Worm (Caenorhabditis elegans) whole organism, young adult: ENCODE measurements around the gene F18A11.5.

Source experiments
- B0035.1 ChIP-seq: sonication (generic microtip); optimal IDR thresholded peaks from 2 replicates; lab custom pipeline; 2016; ENCODE audit warnings: missing genetic modification characterization, mild to moderate bottlenecking, missing compliant biosample characterization, missing genotype, missing genetic modification reagents
- B0261.1 ChIP-seq: sonication (generic microtip); optimal IDR thresholded peaks from 2 replicates; lab custom pipeline; 2016; ENCODE audit warnings: mild to moderate bottlenecking, missing genetic modification characterization, moderate library complexity, missing compliant biosample characterization
- C06A6.2 ChIP-seq: fragments of 200-800 bp; sonication (Bioruptor generic); conservative IDR thresholded peaks from 2 replicates; pipeline ENCODE4 v1.3.6; 2022; ENCODE audit warnings: missing genetic modification characterization, missing compliant biosample characterization
- C17E4.6 ChIP-seq: fragments of 200-800 bp; sonication (Bioruptor generic); IDR thresholded peaks from 2 replicates; pipeline ENCODE4 v1.3.6; 2022; ENCODE audit warnings: missing genetic modification reagents, missing genetic modification characterization, missing compliant biosample characterization
- D2030.7 ChIP-seq: fragments of 200-800 bp; sonication (Bioruptor generic); IDR thresholded peaks from 2 replicates; pipeline ENCODE4 v1.3.6; 2022; ENCODE audit warnings: missing genetic modification reagents, missing genetic modification characterization, missing compliant biosample characterization
- F39B2.1 ChIP-seq: fragments of 200-800 bp; sonication (Bioruptor generic); IDR thresholded peaks from 2 replicates; pipeline ENCODE4 v1.3.6; 2022; ENCODE audit warnings: missing genetic modification reagents, missing genetic modification characterization, missing compliant biosample characterization
- F52B5.7 ChIP-seq: sonication (generic microtip); optimal IDR thresholded peaks from 2 replicates; lab custom pipeline; 2016; ENCODE audit warnings: mild to moderate bottlenecking, missing genetic modification characterization, missing compliant biosample characterization
- F57C9.4 ChIP-seq: sonication (generic microtip); optimal IDR thresholded peaks from 2 replicates; lab custom pipeline; 2017; ENCODE audit warnings: mild to moderate bottlenecking, missing genetic modification characterization, missing compliant biosample characterization
- Y53F4B.3 ChIP-seq: fragments of 200-800 bp; sonication (Bioruptor generic); IDR thresholded peaks from 2 replicates; pipeline ENCODE4 v1.3.6; 2022; ENCODE audit warnings: missing genetic modification reagents, missing genetic modification characterization, missing compliant biosample characterization
- Y56A3A.18 ChIP-seq: fragments of 200-800 bp; sonication (Bioruptor generic); IDR thresholded peaks from 2 replicates; pipeline ENCODE4 v1.3.6; 2022; ENCODE audit warnings: missing genetic modification reagents, missing genetic modification characterization, missing compliant biosample characterization
- ZK185.1 ChIP-seq: sonication (generic microtip); optimal IDR thresholded peaks from 2 replicates; lab custom pipeline; 2016; ENCODE audit warnings: mild to moderate bottlenecking, missing genetic modification characterization, missing compliant biosample characterization; ENCODE audit not compliant: poor library complexity, severe bottlenecking
- akir-1 ChIP-seq: fragments of 200-800 bp; sonication (Bioruptor generic); optimal IDR thresholded peaks from 2 replicates; lab custom pipeline; 2018; ENCODE audit warnings: mild to moderate bottlenecking, missing genetic modification characterization, moderate library complexity, missing compliant biosample characterization
- ama-1 ChIP-seq, 3 experiments: fragments of 150-350 bp in 1 of 3; sonication (generic microtip) in 2 of 3; optimal IDR thresholded peaks; 2 replicates each; lab custom pipeline; 2014 to 2018; ENCODE audit warnings: missing biosample characterization in 2 of 3, missing genetic modification characterization in 2 of 3, missing genetic modification reagents in 2 of 3
- atf-7 ChIP-seq: sonication (generic microtip); optimal IDR thresholded peaks from 2 replicates; lab custom pipeline; 2017; ENCODE audit warnings: mild to moderate bottlenecking, missing genetic modification characterization, missing compliant biosample characterization
- dpff-1 ChIP-seq: sonication (generic microtip); optimal IDR thresholded peaks from 2 replicates; lab custom pipeline; 2017; ENCODE audit warnings: mild to moderate bottlenecking, missing genetic modification characterization, missing compliant biosample characterization
- efl-1 ChIP-seq: fragments of 150-350 bp; optimal IDR thresholded peaks from 2 replicates; lab custom pipeline; 2014; ENCODE audit warnings: missing biosample characterization, missing genetic modification reagents, missing genetic modification characterization
- him-1 ChIP-seq: sonication (generic microtip); optimal IDR thresholded peaks from 2 replicates; lab custom pipeline; 2016; ENCODE audit warnings: missing genotype, missing genetic modification reagents, missing genetic modification characterization, missing compliant biosample characterization
- hlh-12 ChIP-seq: sonication (generic microtip); optimal IDR thresholded peaks from 2 replicates; lab custom pipeline; 2016; ENCODE audit warnings: missing genetic modification characterization, missing compliant biosample characterization
- let-607 ChIP-seq, 2 experiments: fragments of 200-800 bp in 1 of 2; sonication (Bioruptor generic) in 1 of 2; sonication (generic microtip) in 1 of 2; optimal IDR thresholded peaks; 2 replicates each; lab custom pipeline; 2016 to 2018; ENCODE audit warnings: mild to moderate bottlenecking in 2 of 2, missing compliant biosample characterization in 2 of 2, missing genetic modification characterization in 2 of 2, moderate library complexity in 2 of 2, missing genotype in 1 of 2
- lin-26 ChIP-seq: fragments of 200-800 bp; sonication (Bioruptor generic); IDR thresholded peaks from 2 replicates; pipeline ENCODE4 v1.3.6; 2022; ENCODE audit warnings: missing genetic modification reagents, missing genetic modification characterization, missing compliant biosample characterization
- mcd-1 ChIP-seq: fragments of 200-800 bp; sonication (Bioruptor generic); IDR thresholded peaks from 2 replicates; pipeline ENCODE4 v1.3.6; 2022; ENCODE audit warnings: missing genetic modification reagents, missing genetic modification characterization, missing compliant biosample characterization
- mxl-1 ChIP-seq: sonication (generic microtip); optimal IDR thresholded peaks from 2 replicates; lab custom pipeline; 2016; ENCODE audit warnings: missing genetic modification characterization, missing compliant biosample characterization
- nfya-2 ChIP-seq: fragments of 200-800 bp; sonication (Bioruptor generic); IDR thresholded peaks from 2 replicates; pipeline ENCODE4 v1.3.6; 2022; ENCODE audit warnings: missing genetic modification reagents, missing genetic modification characterization, missing compliant biosample characterization
- nhr-80 ChIP-seq: sonication (generic microtip); optimal IDR thresholded peaks from 2 replicates; lab custom pipeline; 2016; ENCODE audit warnings: missing genetic modification characterization, missing compliant biosample characterization
- rcor-1 ChIP-seq: fragments of 200-800 bp; sonication (Bioruptor generic); IDR thresholded peaks from 2 replicates; pipeline ENCODE4 v1.3.6; 2022; ENCODE audit warnings: missing genetic modification reagents, missing genetic modification characterization, missing compliant biosample characterization
- snpc-1.1 ChIP-seq: sonication (generic microtip); optimal IDR thresholded peaks from 2 replicates; lab custom pipeline; 2017; ENCODE audit warnings: missing genetic modification characterization, mild to moderate bottlenecking, missing compliant biosample characterization, antibody characterized with exemption, moderate library complexity, missing genotype, missing genetic modification reagents; ENCODE audit not compliant: insufficient read depth
- sptf-2 ChIP-seq: fragments of 200-800 bp; sonication (Bioruptor generic); optimal IDR thresholded peaks from 2 replicates; lab custom pipeline; 2018; ENCODE audit warnings: mild to moderate bottlenecking, missing genetic modification characterization, missing compliant biosample characterization
- unc-62 ChIP-seq: fragments of 150-350 bp; optimal IDR thresholded peaks from 2 replicates; lab custom pipeline; 2014; ENCODE audit warnings: missing biosample characterization, missing genetic modification reagents, missing genetic modification characterization
- ztf-25 ChIP-seq: fragments of 200-800 bp; sonication (Bioruptor generic); IDR thresholded peaks from 2 replicates; pipeline ENCODE4 v1.3.6; 2022; ENCODE audit warnings: missing genetic modification reagents, missing genetic modification characterization, missing compliant biosample characterization

Gene F18A11.5

DNA sequence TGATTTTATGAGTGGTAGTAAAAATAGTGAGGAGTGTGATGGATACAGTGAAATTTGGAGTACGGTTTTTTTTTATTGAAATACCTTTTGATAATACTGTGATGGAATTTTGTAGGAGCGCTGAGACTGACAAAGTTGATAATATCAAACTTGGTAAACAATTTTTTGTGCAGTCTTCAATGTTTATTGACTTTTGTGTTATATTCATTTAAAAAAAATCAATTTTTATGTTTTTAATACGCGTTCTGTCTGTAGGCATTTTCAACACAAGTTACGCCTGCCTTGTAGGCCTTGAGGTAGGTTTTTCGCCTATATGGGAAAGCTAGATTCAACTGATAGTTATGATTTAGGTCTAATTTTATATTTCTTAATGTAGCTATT is 9.2 kb downstream of the F18A11.5 start:
- no peak for TF ChIP-seq Y53F4B.3 (GFP tag; lab: Robert Waterston, UW)
- TF ChIP-seq B0035.1 = no peak
- no peak for TF ChIP-seq C17E4.6 (GFP tag; lab: Robert Waterston, UW)
- no peak for TF ChIP-seq atf-7 (tag; lab: Kevin White, UChicago)
- no peak for TF ChIP-seq C06A6.2
- TF ChIP-seq efl-1 (GFP tag; lab: Kevin White, UChicago) = no peak
- no peak for TF ChIP-seq F39B2.1 (GFP tag; lab: Robert Waterston, UW)
- TF ChIP-seq him-1 = no peak
- no peak for TF ChIP-seq F57C9.4 (tag; lab: Kevin White, UChicago)
- no peak for TF ChIP-seq dpff-1
- TF ChIP-seq mxl-1 (tag; lab: Kevin White, UChicago) = no peak
- TF ChIP-seq nfya-2 (GFP tag; lab: Robert Waterston, UW) = no peak
- no peak for TF ChIP-seq ama-1 (optimal IDR thresholded peaks at IDR 0.05; lab: Kevin White, UChicago)
- no peak for TF ChIP-seq ama-1 (GFP tag; optimal IDR thresholded peaks at IDR 0.05; lab: Kevin White, UChicago)
- no peak for TF ChIP-seq akir-1

DNA sequence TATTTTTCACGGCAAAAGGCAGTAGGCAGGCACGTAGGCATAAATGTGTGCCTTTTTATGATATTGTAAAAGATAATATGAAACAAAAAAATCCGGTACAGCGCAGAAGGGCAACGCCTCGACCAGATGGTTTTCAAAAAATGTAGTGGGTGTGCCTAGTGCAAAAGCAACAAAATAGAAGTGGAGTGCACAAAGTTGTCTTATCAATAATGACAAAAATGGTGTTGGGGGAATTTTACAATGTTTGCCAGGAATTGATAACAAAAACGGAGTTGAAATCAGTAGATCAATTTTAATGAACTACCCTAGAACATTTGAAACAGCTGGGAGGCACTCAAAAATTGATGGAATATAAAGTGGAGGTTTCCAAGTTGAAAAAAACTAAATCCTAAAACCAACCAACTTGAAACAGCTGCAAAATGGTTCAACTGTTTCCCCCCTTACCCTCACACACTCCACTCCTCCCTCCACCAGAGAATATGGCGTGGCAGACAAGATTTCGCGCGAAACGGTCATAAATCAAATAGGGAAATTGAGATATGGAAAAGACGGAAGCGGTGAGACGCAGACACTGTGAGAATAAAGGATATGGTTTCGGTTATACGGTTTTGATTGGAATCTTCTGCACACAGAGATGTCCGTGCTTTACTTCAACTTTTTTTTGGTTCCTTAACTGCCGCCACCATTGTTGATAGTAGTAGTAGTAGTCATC is 9.8 kb downstream of the F18A11.5 start:
- TF ChIP-seq Y56A3A.18 (GFP tag; lab: Robert Waterston, UW) (no peak), hlh-12 (tag; lab: Kevin White, UChicago) (no peak), nhr-80 (peak; percentile 52), mcd-1 (GFP tag; lab: Robert Waterston, UW) (no peak), rcor-1 (GFP tag; lab: Robert Waterston, UW) (no peak)

DNA sequence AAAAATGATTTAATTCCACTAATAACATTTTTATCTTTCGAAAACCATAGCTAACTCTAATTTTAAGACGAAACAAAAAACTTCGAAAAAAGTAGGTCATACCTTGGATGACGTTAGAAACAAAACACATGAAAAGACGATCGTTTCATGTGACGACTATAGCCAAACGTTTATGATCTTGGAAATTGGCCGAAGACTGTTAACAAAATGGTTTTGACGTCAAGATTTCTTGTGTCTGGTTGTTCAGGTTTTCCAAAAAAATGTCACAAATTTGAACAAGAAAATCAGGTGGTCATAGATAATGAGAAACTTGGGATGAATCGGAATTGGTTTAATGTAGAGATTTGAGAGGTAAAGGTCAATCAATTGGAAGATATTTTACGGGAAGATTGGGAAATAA is 10.8 kb downstream of the F18A11.5 start:
- no peak for TF ChIP-seq B0035.1
- no peak for TF ChIP-seq efl-1 (GFP tag; lab: Kevin White, UChicago)

DNA sequence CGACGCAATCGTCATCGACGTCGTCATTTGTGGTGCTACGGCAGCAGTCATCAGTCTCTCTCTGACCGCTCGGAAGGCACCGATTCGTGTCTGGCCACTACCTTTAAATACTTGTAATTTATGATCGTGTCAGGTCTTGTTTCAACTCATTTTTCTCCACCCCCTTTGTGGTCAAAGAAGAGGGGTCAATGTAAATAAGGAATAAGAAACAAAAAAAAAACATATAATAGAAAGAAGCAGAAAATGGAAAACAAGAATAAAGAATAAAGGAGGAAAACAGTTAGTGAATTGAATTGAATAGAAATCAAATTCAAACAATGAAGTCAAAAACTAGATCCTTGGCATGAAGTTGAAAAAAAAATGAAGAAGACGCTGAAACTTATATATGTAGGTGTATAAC is 13.3 kb downstream of the F18A11.5 start, which contains the start of gene Y38F1A.8:
Y38F1A.8 (minus strand) TSS at position 101 of the 400 bp plus-strand sequence.
- TF ChIP-seq D2030.7 (GFP tag; lab: Robert Waterston, UW) (no peak), ztf-25 (GFP tag; lab: Robert Waterston, UW) (0 out of 2 replicates have a peak, but pooled peaks have one; percentile 15), F52B5.7 (tag; lab: Kevin White, UChicago) (no peak)
- TF ChIP-seq, all 124 proteins: peak for 1

DNA sequence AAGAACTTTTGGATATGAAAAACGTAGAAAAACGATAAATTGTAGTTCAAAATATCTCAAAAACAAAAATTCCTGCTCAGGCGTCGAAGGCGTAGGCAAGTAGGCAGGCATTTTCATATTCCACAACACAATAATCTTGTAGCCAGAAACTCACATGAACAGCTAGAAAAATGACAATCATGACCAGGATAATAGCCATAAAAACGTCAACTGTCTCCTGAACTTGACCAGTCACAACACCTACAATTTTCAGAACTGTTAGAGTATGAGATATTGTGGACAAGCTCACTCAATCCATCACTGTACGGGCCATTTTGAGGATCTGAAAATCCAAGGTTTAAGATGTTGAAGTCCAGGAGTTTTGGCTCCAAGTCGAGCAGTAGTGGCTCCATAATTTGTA is 16.7 kb downstream of the F18A11.5 start, which contains the start of gene Y38F1A.7:
Y38F1A.7 (minus strand) TSS at position 392 of the 400 bp plus-strand sequence.
- no peak for TF ChIP-seq F52B5.7 (tag; lab: Kevin White, UChicago)
- no peak for TF ChIP-seq mxl-1 (tag; lab: Kevin White, UChicago)
- no peak for TF ChIP-seq unc-62 (GFP tag; lab: Kevin White, UChicago)
- TF ChIP-seq C17E4.6 (GFP tag; lab: Robert Waterston, UW) = no peak
- TF ChIP-seq let-607 (tag; optimal IDR thresholded peaks at IDR 0.05; lab: Kevin White, UChicago) = no peak
- TF ChIP-seq lin-26 (GFP tag; lab: Robert Waterston, UW) = no peak
- TF ChIP-seq B0261.1 (tag; lab: Kevin White, UChicago) = no peak
- TF ChIP-seq sptf-2 = no peak
- TF ChIP-seq snpc-1.1 = no peak
- no peak for TF ChIP-seq ZK185.1 (tag; lab: Kevin White, UChicago)
